Fruit fly (Drosophila melanogaster): ENCODE measurements around the gene CG9676.

Gene CG9676

DNA sequence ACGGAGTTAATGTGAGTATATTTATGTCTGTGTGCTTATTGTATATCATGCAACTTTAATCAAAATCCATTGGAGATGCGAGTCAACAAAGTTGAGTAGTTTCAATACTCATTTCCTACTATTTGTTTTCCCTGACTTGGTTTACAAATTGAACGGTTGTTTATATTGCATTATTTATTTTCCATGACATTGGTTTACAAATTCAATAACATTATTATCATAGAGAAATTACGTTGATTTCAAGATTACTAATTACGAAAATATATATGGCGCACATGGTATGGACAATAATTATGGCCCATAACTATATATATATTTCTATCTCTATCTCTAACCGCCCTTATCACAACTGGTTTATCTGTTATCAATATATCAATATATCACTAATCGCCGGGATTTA lies 39.3 kb downstream of the CG9676 start:
- no peak for TF ChIP-seq gl (tag; optimal IDR thresholded peaks at IDR 0.05)
- TF ChIP-seq CG32121 (GFP tag; IDR thresholded peaks at IDR 0.05): no peak
- TF ChIP-seq Pif1A (GFP tag; optimal IDR thresholded peaks at IDR 0.05): no peak
- TF ChIP-seq CG12605 (GFP tag; IDR thresholded peaks at IDR 0.05): no peak
- TF ChIP-seq CG8301 (tag; optimal IDR thresholded peaks at IDR 0.05): no peak
- TF ChIP-seq CG4496 (GFP tag; IDR thresholded peaks at IDR 0.05): no peak
- no peak for TF ChIP-seq CG8159 (tag; optimal IDR thresholded peaks at IDR 0.05)
- no peak for TF ChIP-seq Pif1B (GFP tag; optimal IDR thresholded peaks at IDR 0.05)
- TF ChIP-seq rn (GFP tag; IDR thresholded peaks at IDR 0.05): no peak
- TF ChIP-seq CG34367 (tag; optimal IDR thresholded peaks at IDR 0.05): no peak
- TF ChIP-seq EcR (GFP tag; optimal IDR thresholded peaks at IDR 0.05): no peak
- TF ChIP-seq Ets98B (GFP tag; IDR thresholded peaks at IDR 0.05): no peak
- no peak for TF ChIP-seq CG9948 (tag; optimal IDR thresholded peaks at IDR 0.05)
- no peak for TF ChIP-seq fd96Ca (GFP tag; IDR thresholded peaks at IDR 0.05)
- no peak for TF ChIP-seq D1 (tag; optimal IDR thresholded peaks at IDR 0.05)
- TF ChIP-seq CG17806 (tag; optimal IDR thresholded peaks at IDR 0.05): no peak

DNA sequence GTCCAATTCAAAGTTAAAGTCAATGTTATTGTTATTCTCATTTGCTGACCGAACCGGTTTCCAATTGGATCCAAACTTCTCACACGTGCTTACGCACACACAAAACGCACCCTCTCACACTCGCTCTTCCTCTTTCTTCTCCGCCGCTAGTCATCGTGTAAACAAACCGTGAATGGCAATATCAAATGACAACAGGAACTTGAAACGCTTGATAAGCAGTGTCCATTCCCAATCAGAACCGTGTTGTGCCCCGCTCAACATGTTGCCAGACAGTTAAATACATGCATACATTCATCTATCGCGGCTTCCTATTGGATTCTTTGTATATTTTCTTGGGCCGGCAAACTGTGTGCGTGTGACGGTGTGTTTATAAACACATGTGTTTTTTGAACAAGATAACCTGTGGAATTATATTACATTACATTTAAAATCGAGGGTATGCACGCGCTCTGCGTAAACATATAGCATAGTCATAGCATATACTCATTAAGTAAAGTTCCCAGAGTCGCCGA lies 44.2 kb downstream of the CG9676 start:
- TF ChIP-seq EcR (GFP tag; optimal IDR thresholded peaks at IDR 0.05) (peak; percentile 34), D1 (tag; optimal IDR thresholded peaks at IDR 0.05) (no peak), CG32121 (GFP tag; IDR thresholded peaks at IDR 0.05) (no peak), Ets98B (GFP tag; IDR thresholded peaks at IDR 0.05) (0 out of 2 replicates have a peak, but pooled peaks have one; percentile 16), Pif1A (GFP tag; optimal IDR thresholded peaks at IDR 0.05) (no peak), CG13204 (GFP tag; optimal IDR thresholded peaks at IDR 0.05) (peak; percentile 90), CG34367 (tag; optimal IDR thresholded peaks at IDR 0.05) (no peak), CG9948 (tag; optimal IDR thresholded peaks at IDR 0.05) (no peak), Snoo (tag; optimal IDR thresholded peaks at IDR 0.05) (peak; percentile 27)

- TF ChIP-seq Snoo (tag; optimal IDR thresholded peaks at IDR 0.05): no peak
- no peak for TF ChIP-seq Pif1A (GFP tag; optimal IDR thresholded peaks at IDR 0.05)
- no peak for TF ChIP-seq CG10348 (GFP tag; IDR thresholded peaks at IDR 0.05)
- no peak for TF ChIP-seq D1 (tag; optimal IDR thresholded peaks at IDR 0.05)
- TF ChIP-seq CG14655 (GFP tag; optimal IDR thresholded peaks at IDR 0.05): no peak
- no peak for TF ChIP-seq CG34367 (tag; optimal IDR thresholded peaks at IDR 0.05)
- no peak for TF ChIP-seq CG17806 (tag; optimal IDR thresholded peaks at IDR 0.05)
- no peak for TF ChIP-seq rn (GFP tag; IDR thresholded peaks at IDR 0.05)
- TF ChIP-seq CG8301 (tag; optimal IDR thresholded peaks at IDR 0.05): no peak
- no peak for TF ChIP-seq CG9948 (tag; optimal IDR thresholded peaks at IDR 0.05)
- no peak for TF ChIP-seq fd96Ca (GFP tag; IDR thresholded peaks at IDR 0.05)
- no peak for TF ChIP-seq CG15710 (tag; optimal IDR thresholded peaks at IDR 0.05)
- no peak for TF ChIP-seq CG13204 (GFP tag; optimal IDR thresholded peaks at IDR 0.05)
- TF ChIP-seq Pif1B (GFP tag; optimal IDR thresholded peaks at IDR 0.05): no peak
- no peak for TF ChIP-seq CG8159 (tag; optimal IDR thresholded peaks at IDR 0.05)
- TF ChIP-seq CG4496 (GFP tag; IDR thresholded peaks at IDR 0.05): no peak
- no peak for TF ChIP-seq CG12605 (GFP tag; IDR thresholded peaks at IDR 0.05)
Observed at dm6 chrX:16654931-16655409, 45.0 kb downstream of the CG9676 start, which contains the start of the genes Nemp and r. Gene Nemp, minus strand, starts transcription at chrX:16655015. Gene r, plus strand, starts transcription at chrX:16655359.

DNA sequence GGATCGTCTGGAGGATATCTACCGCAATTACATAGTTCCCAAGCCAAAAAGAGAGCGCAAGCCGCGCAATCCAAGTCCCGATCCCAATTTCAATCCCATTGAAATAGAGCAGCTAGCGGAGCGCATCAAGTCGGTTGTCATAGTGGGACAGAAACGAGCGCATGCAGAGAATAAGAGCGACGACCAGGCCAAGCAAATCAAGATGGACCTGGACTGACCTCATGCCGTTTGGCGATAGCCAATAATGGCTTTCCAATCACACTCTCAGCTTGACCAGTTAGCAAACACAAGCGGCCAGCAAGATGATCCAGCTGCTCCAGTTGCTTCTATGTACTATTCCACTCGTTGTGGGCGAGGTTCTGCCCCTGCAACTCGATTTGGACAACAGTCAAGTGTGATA lies 48.3 kb downstream of the CG9676 start:
- no peak for TF ChIP-seq D1 (tag; optimal IDR thresholded peaks at IDR 0.05)
- TF ChIP-seq CG8301 (tag; optimal IDR thresholded peaks at IDR 0.05): no peak
- TF ChIP-seq CG32121 (GFP tag; IDR thresholded peaks at IDR 0.05): no peak
- TF ChIP-seq CG17806 (tag; optimal IDR thresholded peaks at IDR 0.05): no peak
- TF ChIP-seq CG4496 (GFP tag; IDR thresholded peaks at IDR 0.05): no peak
- no peak for TF ChIP-seq CG8159 (tag; optimal IDR thresholded peaks at IDR 0.05)
- no peak for TF ChIP-seq Pif1B (GFP tag; optimal IDR thresholded peaks at IDR 0.05)
- TF ChIP-seq CG14655 (GFP tag; optimal IDR thresholded peaks at IDR 0.05): no peak
- no peak for TF ChIP-seq CG13204 (GFP tag; optimal IDR thresholded peaks at IDR 0.05)
- TF ChIP-seq CG34367 (tag; optimal IDR thresholded peaks at IDR 0.05): no peak
- no peak for TF ChIP-seq Ets98B (GFP tag; IDR thresholded peaks at IDR 0.05)
- TF ChIP-seq CG12605 (GFP tag; IDR thresholded peaks at IDR 0.05): no peak
- TF ChIP-seq CG15710 (tag; optimal IDR thresholded peaks at IDR 0.05): no peak

dm6 chrX:16651098-16651497 lies 48.9 kb downstream of the CG9676 start, which contains the start of the genes CG32573 and CG42512:
Gene CG32573, plus strand, starts transcription at chrX:16651376.
Gene CG42512, plus strand, starts transcription at chrX:16651376.
- TF ChIP-seq D1 (tag; optimal IDR thresholded peaks at IDR 0.05): no peak
- no peak for TF ChIP-seq fd96Ca (GFP tag; IDR thresholded peaks at IDR 0.05)
- TF ChIP-seq CG13204 (GFP tag; optimal IDR thresholded peaks at IDR 0.05): no peak
- TF ChIP-seq CG32121 (GFP tag; IDR thresholded peaks at IDR 0.05): no peak
- no peak for TF ChIP-seq rn (GFP tag; IDR thresholded peaks at IDR 0.05)
- no peak for TF ChIP-seq CG8159 (tag; optimal IDR thresholded peaks at IDR 0.05)
- TF ChIP-seq CG15710 (tag; optimal IDR thresholded peaks at IDR 0.05): no peak
- no peak for TF ChIP-seq EcR (GFP tag; optimal IDR thresholded peaks at IDR 0.05)
- no peak for TF ChIP-seq Ets98B (GFP tag; IDR thresholded peaks at IDR 0.05)
- TF ChIP-seq Pif1A (GFP tag; optimal IDR thresholded peaks at IDR 0.05): no peak
- TF ChIP-seq CG17806 (tag; optimal IDR thresholded peaks at IDR 0.05): no peak
- TF ChIP-seq CG14655 (GFP tag; optimal IDR thresholded peaks at IDR 0.05): no peak
- TF ChIP-seq Pif1B (GFP tag; optimal IDR thresholded peaks at IDR 0.05): no peak
- TF ChIP-seq Snoo (tag; optimal IDR thresholded peaks at IDR 0.05): no peak
- TF ChIP-seq CG10348 (GFP tag; IDR thresholded peaks at IDR 0.05): no peak

All from whole organism, pupa.